Worm (Caenorhabditis elegans) whole organism, L2 larva: Measurements from ENCODE around the gene madf-9.

ENCODE experiments used
- C34F6.9 ChIP-seq: fragments of 150-350 bp; optimal IDR thresholded peaks from 2 replicates; lab custom pipeline; 2014; ENCODE audit warnings: missing biosample characterization, missing genetic modification characterization
- F13H6.1 ChIP-seq: sonication (generic microtip); optimal IDR thresholded peaks from 2 replicates; lab custom pipeline; 2016; ENCODE audit warnings: missing genetic modification characterization, missing compliant biosample characterization
- R02D3.7 ChIP-seq: fragments of 150-350 bp; optimal IDR thresholded peaks from 2 replicates; lab custom pipeline; 2014; ENCODE audit warnings: missing biosample characterization, missing genetic modification characterization
- Y55F3AM.14 ChIP-seq: fragments of 200-800 bp; sonication (Bioruptor generic); optimal IDR thresholded peaks from 2 replicates; lab custom pipeline; 2018; ENCODE audit warnings: mild to moderate bottlenecking, missing genetic modification characterization, missing compliant biosample characterization
- ZK546.5 ChIP-seq: sonication (generic microtip); optimal IDR thresholded peaks from 2 replicates; lab custom pipeline; 2017; ENCODE audit warnings: missing biosample characterization, missing genetic modification characterization
- alr-1 ChIP-seq: fragments of 150-350 bp; optimal IDR thresholded peaks from 2 replicates; lab custom pipeline; 2014; ENCODE audit warnings: missing biosample characterization, missing genetic modification characterization
- blmp-1 ChIP-seq: sonication (generic microtip); optimal IDR thresholded peaks from 2 replicates; lab custom pipeline; 2017; ENCODE audit warnings: missing genetic modification characterization, mild to moderate bottlenecking, missing compliant biosample characterization, antibody characterized with exemption, moderate library complexity; ENCODE audit not compliant: insufficient read depth
- ceh-82 ChIP-seq: fragments of 150-350 bp; optimal IDR thresholded peaks from 2 replicates; lab custom pipeline; 2014; ENCODE audit warnings: missing biosample characterization, missing genetic modification characterization
- crh-2 ChIP-seq: sonication (generic microtip); optimal IDR thresholded peaks from 2 replicates; lab custom pipeline; 2017; ENCODE audit warnings: missing biosample characterization, missing genetic modification characterization
- egl-27 ChIP-seq: sonication (generic microtip); optimal IDR thresholded peaks from 3 replicates; lab custom pipeline; 2017; ENCODE audit warnings: missing biosample characterization, missing genetic modification reagents, missing genetic modification characterization
- elt-1 ChIP-seq: fragments of 150-350 bp; optimal IDR thresholded peaks from 2 replicates; lab custom pipeline; 2014; ENCODE audit warnings: missing biosample characterization, missing genetic modification characterization
- elt-3 ChIP-seq: sonication (generic microtip); optimal IDR thresholded peaks from 2 replicates; lab custom pipeline; 2017; ENCODE audit warnings: missing biosample characterization, missing genetic modification characterization
- gmeb-1 ChIP-seq: fragments of 150-350 bp; optimal IDR thresholded peaks from 2 replicates; lab custom pipeline; 2014; ENCODE audit warnings: missing biosample characterization, missing genetic modification characterization
- lin-39 ChIP-seq: fragments of 150-350 bp; optimal IDR thresholded peaks from 2 replicates; lab custom pipeline; 2014; ENCODE audit warnings: missing biosample characterization, missing genetic modification reagents, missing genetic modification characterization
- lsy-2 ChIP-seq, 2 experiments: fragments of 150-350 bp in 1 of 2; sonication (generic microtip) in 1 of 2; optimal IDR thresholded peaks; 2 replicates each; lab custom pipeline; 2014 to 2017; ENCODE audit warnings: missing biosample characterization in 2 of 2, missing genetic modification characterization in 2 of 2
- mab-5 ChIP-seq: fragments of 150-350 bp; optimal IDR thresholded peaks from 2 replicates; lab custom pipeline; 2014; ENCODE audit warnings: missing biosample characterization, missing genetic modification characterization
- mbf-1 ChIP-seq: sonication (generic microtip); optimal IDR thresholded peaks from 2 replicates; lab custom pipeline; 2017; ENCODE audit warnings: missing biosample characterization, missing genetic modification characterization
- nhr-10 ChIP-seq: sonication (generic microtip); optimal IDR thresholded peaks from 2 replicates; lab custom pipeline; 2017; ENCODE audit warnings: missing biosample characterization, missing genetic modification characterization
- nhr-11 ChIP-seq: fragments of 150-350 bp; optimal IDR thresholded peaks from 2 replicates; lab custom pipeline; 2014; ENCODE audit warnings: missing biosample characterization, missing genetic modification characterization
- nhr-12 ChIP-seq: fragments of 150-350 bp; optimal IDR thresholded peaks from 2 replicates; lab custom pipeline; 2014; ENCODE audit warnings: missing biosample characterization, missing genetic modification characterization
- nhr-129 ChIP-seq: fragments of 150-350 bp; optimal IDR thresholded peaks from 2 replicates; lab custom pipeline; 2014; ENCODE audit warnings: missing biosample characterization, missing genetic modification characterization
- nhr-21 ChIP-seq: fragments of 150-350 bp; optimal IDR thresholded peaks from 2 replicates; lab custom pipeline; 2014; ENCODE audit warnings: missing biosample characterization, missing genetic modification characterization
- nhr-25 ChIP-seq: fragments of 150-350 bp; sonication (generic microtip); optimal IDR thresholded peaks from 3 replicates; lab custom pipeline; 2014; ENCODE audit warnings: missing biosample characterization, missing genetic modification characterization
- nhr-77 ChIP-seq: fragments of 150-350 bp; optimal IDR thresholded peaks from 2 replicates; lab custom pipeline; 2014; ENCODE audit warnings: missing biosample characterization, missing genetic modification characterization
- peb-1 ChIP-seq: fragments of 150-350 bp; optimal IDR thresholded peaks from 2 replicates; lab custom pipeline; 2014; ENCODE audit warnings: missing biosample characterization, missing genetic modification characterization
- sem-4 ChIP-seq: fragments of 150-350 bp; optimal IDR thresholded peaks from 2 replicates; lab custom pipeline; 2014; ENCODE audit warnings: missing biosample characterization, missing genetic modification reagents, missing genetic modification characterization
- sma-3 ChIP-seq: sonication (generic microtip); optimal IDR thresholded peaks from 2 replicates; lab custom pipeline; 2016; ENCODE audit warnings: missing genetic modification reagents, missing genetic modification characterization, missing compliant biosample characterization
- snpc-4 ChIP-seq: fragments of 150-350 bp; optimal IDR thresholded peaks from 2 replicates; lab custom pipeline; 2014; ENCODE audit warnings: missing biosample characterization, missing genetic modification characterization
- unc-39 ChIP-seq: fragments of 150-350 bp; optimal IDR thresholded peaks from 2 replicates; lab custom pipeline; 2014; ENCODE audit warnings: missing biosample characterization, missing genetic modification characterization
- unc-55 ChIP-seq: fragments of 150-350 bp; sonication (generic microtip); optimal IDR thresholded peaks from 3 replicates; lab custom pipeline; 2014; ENCODE audit warnings: missing biosample characterization, missing genetic modification reagents, missing genetic modification characterization
- unc-62 ChIP-seq: fragments of 150-350 bp; optimal IDR thresholded peaks from 2 replicates; lab custom pipeline; 2014; ENCODE audit warnings: missing biosample characterization, missing genetic modification reagents, missing genetic modification characterization
- zag-1 ChIP-seq: fragments of 150-350 bp; optimal IDR thresholded peaks from 2 replicates; lab custom pipeline; 2014; ENCODE audit warnings: missing biosample characterization, missing genetic modification characterization
- ztf-1 ChIP-seq: fragments of 200-800 bp; sonication (Bioruptor generic); conservative IDR thresholded peaks from 2 replicates; pipeline ENCODE4 v1.3.6; 2022; ENCODE audit warnings: missing genetic modification characterization, missing compliant biosample characterization
- ztf-4 ChIP-seq: fragments of 150-350 bp; optimal IDR thresholded peaks from 2 replicates; lab custom pipeline; 2014; ENCODE audit warnings: missing biosample characterization, missing genetic modification characterization

The madf-9 gene

ce11 chrIV:3590821-3591220, 46.1 kb upstream of the madf-9 start:
- no peak for TF ChIP-seq F13H6.1
- TF ChIP-seq nhr-11 (tag; lab: Kevin White, UChicago), result no peak
- TF ChIP-seq mbf-1 (tag; lab: Kevin White, UChicago), result no peak
- no peak for TF ChIP-seq lin-39 (tag; lab: Kevin White, UChicago)
- TF ChIP-seq Y55F3AM.14 (GFP tag; lab: Kevin White, UChicago), result no peak
- TF ChIP-seq elt-1 (tag; lab: Kevin White, UChicago), result no peak
- TF ChIP-seq unc-62 (GFP tag; lab: Kevin White, UChicago), result no peak
- no peak for TF ChIP-seq alr-1 (tag; lab: Kevin White, UChicago)
- no peak for TF ChIP-seq ztf-4 (tag; lab: Kevin White, UChicago)
- TF ChIP-seq unc-39, result no peak
- TF ChIP-seq blmp-1 (tag; lab: Kevin White, UChicago), result no peak
- TF ChIP-seq nhr-77 (tag; lab: Kevin White, UChicago), result no peak
- TF ChIP-seq gmeb-1 (tag; lab: Kevin White, UChicago), result no peak
- no peak for TF ChIP-seq nhr-10 (tag; lab: Kevin White, UChicago)
- TF ChIP-seq snpc-4 (tag; lab: Kevin White, UChicago), result no peak
- no peak for TF ChIP-seq elt-3 (tag; lab: Kevin White, UChicago)
- no peak for TF ChIP-seq peb-1 (tag; lab: Kevin White, UChicago)
- TF ChIP-seq lsy-2 (tag; optimal IDR thresholded peaks at IDR 0.05; lab: Kevin White, UChicago), result no peak
- TF ChIP-seq R02D3.7 (tag; lab: Kevin White, UChicago), result no peak
- no peak for TF ChIP-seq sma-3 (GFP tag; lab: Kevin White, UChicago)

- TF ChIP-seq nhr-11 (tag; lab: Kevin White, UChicago), result no peak
- no peak for TF ChIP-seq ztf-1
- no peak for TF ChIP-seq mab-5 (tag; lab: Kevin White, UChicago)
- TF ChIP-seq elt-1 (tag; lab: Kevin White, UChicago), result no peak
- TF ChIP-seq, all 48 proteins: peak for 0
These were observed 43.4 kb upstream of the madf-9 start, which contains the start of gene taf-2 for ce11 chrIV:3593513-3593912. taf-2 (minus strand) TSS chrIV:3593613.

- no peak for TF ChIP-seq ZK546.5
- TF ChIP-seq unc-62 (GFP tag; lab: Kevin White, UChicago), result no peak
- TF ChIP-seq egl-27 (tag; lab: Kevin White, UChicago), result no peak
- TF ChIP-seq nhr-11 (tag; lab: Kevin White, UChicago), result no peak
- no peak for TF ChIP-seq elt-1 (tag; lab: Kevin White, UChicago)
- TF ChIP-seq ceh-82, result no peak
- no peak for TF ChIP-seq nhr-10 (tag; lab: Kevin White, UChicago)
- TF ChIP-seq mbf-1 (tag; lab: Kevin White, UChicago), result no peak
- no peak for TF ChIP-seq nhr-129 (tag; lab: Kevin White, UChicago)
- no peak for TF ChIP-seq nhr-21 (tag; lab: Kevin White, UChicago)
These were observed 39.5 kb upstream of the madf-9 start for ce11 chrIV:3597356-3597755.

- TF ChIP-seq alr-1 (tag; lab: Kevin White, UChicago), result no peak
- no peak for TF ChIP-seq crh-2
- no peak for TF ChIP-seq sem-4 (tag; lab: Kevin White, UChicago)
- TF ChIP-seq zag-1 (tag; lab: Kevin White, UChicago), result no peak
- TF ChIP-seq nhr-10 (tag; lab: Kevin White, UChicago), result no peak
- no peak for TF ChIP-seq egl-27 (tag; lab: Kevin White, UChicago)
- TF ChIP-seq snpc-4 (tag; lab: Kevin White, UChicago), result no peak
- no peak for TF ChIP-seq peb-1 (tag; lab: Kevin White, UChicago)
- no peak for TF ChIP-seq unc-62 (GFP tag; lab: Kevin White, UChicago)
- TF ChIP-seq, all 48 proteins: peak for 0
These were observed 38.4 kb upstream of the madf-9 start, which contains the start of gene Y37E11B.5 for ce11 chrIV:3598452-3598851. Y37E11B.5 (minus strand) TSS chrIV:3598552.

- TF ChIP-seq C34F6.9 (tag; lab: Kevin White, UChicago) (peak; percentile 1), gmeb-1 (tag; lab: Kevin White, UChicago) (peak; percentile 8), lsy-2 (tag; optimal IDR thresholded peaks at IDR 0.05; lab: Kevin White, UChicago) (peak in 1 of 2 experiments; percentile 46), unc-55 (GFP tag; lab: Kevin White, UChicago) (peak; percentile 35), nhr-12 (tag; lab: Kevin White, UChicago) (no peak), nhr-25 (tag; lab: Kevin White, UChicago) (no peak)
These were observed 37.8 kb upstream of the madf-9 start, which contains the start of gene Y37E11B.6 for ce11 chrIV:3599126-3599525. Y37E11B.6 (minus strand) TSS chrIV:3599306.
